Worm (Caenorhabditis elegans) whole organism, midembryonic: Measurements from ENCODE around the gene pnk-4.
A peak's percentile ranks its signal among the peaks of the same experiment; 100 is the strongest.

Source experiments
- T22C8.4 ChIP-seq: fragments of 200-800 bp; sonication (Bioruptor generic); IDR thresholded peaks from 2 replicates; pipeline ENCODE4 v1.3.6; 2022; ENCODE audit warnings: missing genetic modification characterization, missing compliant biosample characterization
- cog-1 ChIP-seq: sonication (generic microtip); optimal IDR thresholded peaks from 2 replicates; lab custom pipeline; 2016; ENCODE audit warnings: missing genetic modification characterization, missing compliant biosample characterization
- flt-1 ChIP-seq: fragments of 200-800 bp; sonication (Bioruptor generic); IDR thresholded peaks from 2 replicates; pipeline ENCODE4 v1.3.6; 2022; ENCODE audit warnings: missing genetic modification characterization, missing compliant biosample characterization
- klf-2 ChIP-seq: fragments of 200-800 bp; sonication (Bioruptor generic); conservative IDR thresholded peaks from 2 replicates; pipeline ENCODE4 v1.3.6; 2022; ENCODE audit warnings: missing genetic modification reagents, missing genetic modification characterization, missing compliant biosample characterization
- med-1 ChIP-seq: sonication (generic microtip); optimal IDR thresholded peaks from 2 replicates; lab custom pipeline; 2017; ENCODE audit warnings: missing genetic modification characterization, mild to moderate bottlenecking, missing compliant biosample characterization, antibody characterized with exemption, missing genetic modification reagents; ENCODE audit not compliant: insufficient read depth
- ref-1 ChIP-seq: fragments of 200-800 bp; sonication (Bioruptor generic); conservative IDR thresholded peaks from 2 replicates; pipeline ENCODE4 v1.3.6; 2022; ENCODE audit warnings: missing genetic modification reagents, missing genetic modification characterization, missing compliant biosample characterization
- tab-1 ChIP-seq: fragments of 200-800 bp; sonication (Bioruptor generic); IDR thresholded peaks from 2 replicates; pipeline ENCODE4 v1.3.6; 2022; ENCODE audit warnings: missing genetic modification characterization, missing compliant biosample characterization
- ztf-23 ChIP-seq: fragments of 200-800 bp; sonication (Bioruptor generic); IDR thresholded peaks from 2 replicates; pipeline ENCODE4 v1.3.6; 2022; ENCODE audit warnings: missing genetic modification reagents, missing genetic modification characterization, missing compliant biosample characterization
- ztf-29 ChIP-seq: fragments of 200-800 bp; sonication (Bioruptor generic); IDR thresholded peaks from 2 replicates; pipeline ENCODE4 v1.3.6; 2022; ENCODE audit warnings: missing genetic modification reagents, missing genetic modification characterization, missing compliant biosample characterization

Gene pnk-4

DNA sequence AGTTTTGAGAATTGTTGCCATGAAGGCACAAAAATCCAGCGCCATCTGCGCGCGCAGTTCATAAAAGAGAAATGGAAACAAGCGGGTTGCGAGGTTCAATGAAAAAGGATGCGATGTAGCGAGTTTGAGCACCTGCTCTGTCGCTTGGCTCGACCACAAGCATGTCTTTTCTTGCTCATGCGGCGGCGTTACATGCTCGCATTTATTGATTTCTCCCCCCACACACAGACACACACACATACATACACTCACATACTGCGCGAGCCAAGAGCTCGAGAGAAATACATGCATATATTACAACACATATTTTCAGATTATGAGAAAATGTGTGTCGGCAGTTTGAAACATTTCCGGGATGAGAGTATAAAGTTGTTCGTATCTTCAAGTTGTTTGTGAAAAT lies 34.1 kb downstream of the pnk-4 start:
- TF ChIP-seq tab-1 (no peak), flt-1 (GFP tag; lab: Robert Waterston, UW) (no peak), med-1 (no peak), ztf-29 (no peak), T22C8.4 (peak; percentile 64), klf-2 (GFP tag; lab: Robert Waterston, UW) (no peak)

DNA sequence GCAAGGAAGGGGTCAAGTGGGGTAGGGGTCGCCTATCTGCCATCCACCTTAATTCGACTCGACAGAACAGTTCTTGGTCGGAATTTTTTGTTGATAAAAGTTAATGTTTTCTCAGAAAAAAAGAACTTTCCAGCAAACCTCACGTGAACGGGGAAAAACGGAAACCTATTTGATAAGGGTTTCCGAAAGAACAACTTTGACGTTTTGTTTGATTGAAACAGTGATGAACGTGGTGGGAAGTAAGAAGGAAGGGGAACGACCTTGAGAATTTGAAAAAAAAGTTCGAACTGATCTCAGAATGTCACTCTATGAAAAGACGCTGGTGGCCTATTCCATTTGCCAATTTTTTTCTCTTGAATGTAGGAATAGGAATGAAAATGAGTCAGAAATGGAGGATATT lies 34.7 kb downstream of the pnk-4 start:
- no peak for TF ChIP-seq cog-1 (tag; lab: Kevin White, UChicago)
- no peak for TF ChIP-seq klf-2 (GFP tag; lab: Robert Waterston, UW)
- TF ChIP-seq tab-1: no peak
- no peak for TF ChIP-seq med-1
- TF ChIP-seq flt-1 (GFP tag; lab: Robert Waterston, UW): no peak
- TF ChIP-seq ztf-23 (GFP tag; lab: Robert Waterston, UW): no peak
- TF ChIP-seq ref-1: no peak
- TF ChIP-seq ztf-29: no peak
- TF ChIP-seq T22C8.4: no peak

- TF ChIP-seq cog-1 (tag; lab: Kevin White, UChicago): no peak
- TF ChIP-seq med-1: no peak
- TF ChIP-seq flt-1 (GFP tag; lab: Robert Waterston, UW): 0 out of 2 replicates have a peak, but pooled peaks have one; percentile 21
- no peak for TF ChIP-seq ztf-29
- TF ChIP-seq ztf-23 (GFP tag; lab: Robert Waterston, UW): no peak
- TF ChIP-seq ref-1: no peak
- no peak for TF ChIP-seq tab-1
- TF ChIP-seq T22C8.4: no peak
Measured at ce11 chrX:5122791-5123414, 35.3 kb downstream of the pnk-4 start.

DNA sequence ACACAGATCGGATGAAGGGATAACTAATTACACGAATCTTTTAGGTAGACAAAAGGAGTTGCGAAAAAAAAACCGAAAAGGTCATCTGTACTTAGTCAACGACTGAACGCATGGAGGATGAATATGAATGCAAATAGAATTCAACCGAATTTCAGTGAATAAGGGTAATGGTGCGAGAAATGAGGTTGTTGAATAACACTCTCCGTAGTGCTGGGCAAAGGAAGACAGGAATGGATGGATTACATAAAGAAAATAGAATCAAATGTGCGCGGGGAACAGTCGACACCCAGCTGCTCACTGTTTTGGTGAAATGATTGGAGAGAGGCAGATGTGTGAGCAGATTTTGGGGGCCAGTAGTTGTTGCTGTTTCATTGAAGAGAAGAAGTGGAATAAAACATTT lies 36.6 kb downstream of the pnk-4 start:
- TF ChIP-seq med-1 (no peak), klf-2 (GFP tag; lab: Robert Waterston, UW) (no peak), T22C8.4 (no peak), cog-1 (tag; lab: Kevin White, UChicago) (no peak), ztf-23 (GFP tag; lab: Robert Waterston, UW) (no peak), flt-1 (GFP tag; lab: Robert Waterston, UW) (no peak), ztf-29 (no peak), tab-1 (no peak), ref-1 (no peak)

DNA sequence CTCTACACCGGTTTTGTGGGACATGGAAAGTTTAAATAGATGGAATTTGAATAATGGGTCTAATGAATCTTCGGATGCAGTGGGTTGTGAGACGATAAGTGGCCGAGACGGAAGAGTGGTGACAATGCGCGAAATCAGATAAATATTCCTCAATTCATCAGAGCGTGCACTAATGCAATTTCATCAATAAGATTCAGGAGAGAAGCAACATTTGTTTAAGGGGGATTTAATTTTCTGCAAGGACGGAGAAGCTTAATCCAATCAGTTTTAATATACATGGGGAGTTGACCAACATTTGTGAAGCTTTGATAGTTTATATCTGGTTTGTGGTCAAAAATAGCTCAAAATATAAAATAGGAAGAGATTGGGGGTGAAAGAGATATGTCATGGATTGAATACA lies 41.8 kb downstream of the pnk-4 start:
- TF ChIP-seq flt-1 (GFP tag; lab: Robert Waterston, UW) (no peak), klf-2 (GFP tag; lab: Robert Waterston, UW) (no peak), ztf-23 (GFP tag; lab: Robert Waterston, UW) (no peak), T22C8.4 (no peak), cog-1 (tag; lab: Kevin White, UChicago) (no peak), ztf-29 (no peak), tab-1 (no peak), med-1 (no peak), ref-1 (no peak)

DNA sequence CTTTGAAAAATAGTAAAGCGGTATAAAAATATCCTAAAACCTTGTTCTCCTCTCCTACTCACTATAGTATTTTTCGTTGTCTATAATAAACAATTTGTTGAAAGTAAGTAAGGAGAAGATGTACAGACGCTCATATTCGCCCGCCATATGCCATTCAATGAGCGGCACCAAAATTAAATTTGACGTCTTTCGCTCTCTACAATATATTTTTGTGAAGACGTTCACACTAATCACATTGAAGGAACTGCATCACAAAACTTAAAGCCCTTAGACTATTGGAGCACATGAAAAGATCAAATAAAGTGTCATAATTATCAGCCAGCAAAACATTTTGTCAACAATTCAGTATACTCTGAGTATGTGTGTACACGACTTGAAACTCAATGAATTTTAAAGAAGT lies 44.1 kb downstream of the pnk-4 start:
- TF ChIP-seq tab-1: no peak
- no peak for TF ChIP-seq ztf-23 (GFP tag; lab: Robert Waterston, UW)
- TF ChIP-seq cog-1 (tag; lab: Kevin White, UChicago): no peak
- TF ChIP-seq ref-1: no peak
- TF ChIP-seq ztf-29: no peak
- no peak for TF ChIP-seq klf-2 (GFP tag; lab: Robert Waterston, UW)
- TF ChIP-seq med-1: no peak
- TF ChIP-seq flt-1 (GFP tag; lab: Robert Waterston, UW): no peak
- no peak for TF ChIP-seq T22C8.4

DNA sequence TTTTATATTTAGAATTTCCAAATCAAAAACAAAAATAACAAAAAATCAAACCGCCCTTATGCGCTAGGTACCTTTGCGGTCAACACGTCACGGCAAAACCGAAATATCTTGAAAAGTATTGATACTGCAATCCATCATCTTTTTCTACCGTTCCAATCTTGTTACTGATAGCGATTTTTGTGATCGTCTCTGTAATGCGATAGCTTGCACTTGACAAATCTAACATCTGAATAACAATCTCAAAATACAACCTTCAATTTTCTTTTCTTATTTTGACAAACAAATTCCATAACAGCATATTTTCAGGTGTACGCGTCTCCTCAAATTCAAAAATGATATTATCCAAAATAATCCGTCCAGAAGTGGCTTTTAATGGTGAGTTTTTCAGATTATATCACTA lies 46.3 kb downstream of the pnk-4 start, which contains the start of gene tbc-7:
tbc-7 (plus strand) TSS at position 301 of the 400 bp plus-strand sequence.
- TF ChIP-seq ztf-23 (GFP tag; lab: Robert Waterston, UW) (no peak), ref-1 (no peak)

ce11 chrX:5135548-5135947 lies 47.9 kb downstream of the pnk-4 start:
- TF ChIP-seq ref-1: no peak
- no peak for TF ChIP-seq T22C8.4
- no peak for TF ChIP-seq cog-1 (tag; lab: Kevin White, UChicago)
- no peak for TF ChIP-seq flt-1 (GFP tag; lab: Robert Waterston, UW)
- TF ChIP-seq klf-2 (GFP tag; lab: Robert Waterston, UW): no peak
- no peak for TF ChIP-seq ztf-23 (GFP tag; lab: Robert Waterston, UW)
- no peak for TF ChIP-seq ztf-29
- TF ChIP-seq tab-1: no peak
- TF ChIP-seq med-1: no peak

DNA sequence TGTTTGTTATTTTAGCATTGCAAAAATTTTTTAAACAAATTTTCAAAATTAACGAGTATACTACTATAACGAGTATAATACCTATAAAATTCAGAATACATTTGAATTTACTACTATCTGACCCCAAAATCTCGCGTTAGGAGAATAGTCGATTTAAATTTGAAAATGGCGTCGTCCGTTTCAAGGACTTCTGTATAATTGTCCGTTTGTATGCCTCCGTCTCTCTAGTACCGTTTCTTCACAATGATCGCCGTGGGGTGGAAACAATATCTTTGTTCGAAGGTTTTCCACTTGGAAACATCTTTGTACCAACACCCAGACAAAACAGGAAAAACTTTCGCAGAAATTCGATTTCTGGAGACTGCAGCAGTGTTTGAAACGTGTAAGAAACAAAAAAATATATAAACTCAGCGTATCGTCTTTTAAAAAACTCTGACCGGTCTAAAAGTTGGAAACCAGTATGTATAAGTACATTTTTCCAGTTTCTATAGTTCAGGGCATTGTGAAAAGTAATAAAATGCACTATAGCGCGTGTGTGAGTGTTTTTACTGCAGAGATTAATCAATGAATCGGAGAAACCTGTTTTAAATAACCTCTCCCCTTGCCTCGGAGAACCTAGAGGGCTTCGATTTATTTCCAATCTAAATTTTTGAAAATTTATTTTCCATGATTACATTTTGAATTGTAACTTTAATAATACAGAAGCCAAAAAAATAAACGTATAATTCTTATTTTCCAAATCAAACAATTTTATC lies 50.3 kb downstream of the pnk-4 start:
- TF ChIP-seq tab-1 (no peak), ztf-23 (GFP tag; lab: Robert Waterston, UW) (no peak), ztf-29 (no peak), flt-1 (GFP tag; lab: Robert Waterston, UW) (no peak), cog-1 (tag; lab: Kevin White, UChicago) (no peak), klf-2 (GFP tag; lab: Robert Waterston, UW) (no peak), med-1 (no peak)

- TF ChIP-seq ztf-29 (no peak), cog-1 (tag; lab: Kevin White, UChicago) (peak; percentile 77)
Measured at ce11 chrX:5140177-5140576, 52.5 kb downstream of the pnk-4 start.
